Fruit fly (Drosophila melanogaster) whole organism, prepupa: ENCODE measurements around the gene CG31468.

ENCODE experiments used
- Blimp-1 ChIP-seq: fragments of 200-800 bp; sonication (Bioruptor generic); optimal IDR thresholded peaks from 3 replicates; lab custom pipeline; 2017; ENCODE audit warnings: missing biosample characterization, missing genetic modification characterization, mild to moderate bottlenecking, moderate library complexity, missing genetic modification reagents
- CG10631 ChIP-seq: fragments of 200-800 bp; sonication (Bioruptor generic); optimal IDR thresholded peaks from 2 replicates; lab custom pipeline; 2016; ENCODE audit warnings: missing biosample characterization, missing genetic modification characterization
- CG10669 ChIP-seq: fragments of 200-800 bp; sonication (Bioruptor generic); optimal IDR thresholded peaks from 3 replicates; lab custom pipeline; 2018; ENCODE audit warnings: missing biosample characterization, mild to moderate bottlenecking, missing genetic modification characterization, moderate library complexity
- CG11294 ChIP-seq: fragments of 200-800 bp; sonication (Bioruptor generic); IDR thresholded peaks from 2 replicates; pipeline ENCODE4 v1.3.6; 2022; ENCODE audit warnings: missing biosample characterization, missing genetic modification characterization
- CG15336 ChIP-seq: fragments of 200-800 bp; sonication (Bioruptor generic); IDR thresholded peaks from 2 replicates; pipeline ENCODE4 v1.3.6; 2022; ENCODE audit warnings: missing biosample characterization, missing genetic modification characterization
- CG16779 ChIP-seq: fragments of 200-800 bp; sonication (Bioruptor generic); optimal IDR thresholded peaks from 3 replicates; lab custom pipeline; 2017; ENCODE audit warnings: missing biosample characterization, mild to moderate bottlenecking, missing genetic modification characterization
- CG3032 ChIP-seq: fragments of 200-800 bp; optimal IDR thresholded peaks from 2 replicates; lab custom pipeline; 2019; ENCODE audit warnings: missing biosample characterization, mild to moderate bottlenecking, missing genetic modification characterization, moderate library complexity
- CG31627 ChIP-seq: fragments of 200-800 bp; sonication (Bioruptor generic); optimal IDR thresholded peaks from 3 replicates; lab custom pipeline; 2016; ENCODE audit warnings: missing biosample characterization, missing genetic modification characterization
- CG34406 ChIP-seq: fragments of 200-800 bp; sonication (Bioruptor generic); optimal IDR thresholded peaks from 3 replicates; lab custom pipeline; 2016; ENCODE audit warnings: missing biosample characterization, missing genetic modification characterization
- CG6163 ChIP-seq: fragments of 200-800 bp; sonication (Bioruptor generic); IDR thresholded peaks from 3 replicates; pipeline ENCODE4 v1.3.6; 2022; ENCODE audit warnings: missing biosample characterization, missing genetic modification characterization
- CG6276 ChIP-seq: fragments of 200-800 bp; sonication (Bioruptor generic); optimal IDR thresholded peaks from 2 replicates; lab custom pipeline; 2017; ENCODE audit warnings: missing biosample characterization, mild to moderate bottlenecking, missing genetic modification characterization
- CG6792 ChIP-seq: fragments of 200-800 bp; sonication (Bioruptor generic); optimal IDR thresholded peaks from 3 replicates; lab custom pipeline; 2016; ENCODE audit warnings: missing biosample characterization, missing genetic modification characterization
- CG6808 ChIP-seq: fragments of 200-800 bp; sonication (Bioruptor generic); optimal IDR thresholded peaks from 3 replicates; lab custom pipeline; 2017; ENCODE audit warnings: missing biosample characterization, missing genetic modification characterization, mild to moderate bottlenecking, moderate library complexity, missing genetic modification reagents
- CG7368 ChIP-seq: fragments of 200-800 bp; sonication (Bioruptor generic); optimal IDR thresholded peaks from 3 replicates; lab custom pipeline; 2016; ENCODE audit warnings: missing biosample characterization, missing genetic modification characterization
- CG8119 ChIP-seq: fragments of 200-800 bp; sonication (Bioruptor generic); IDR thresholded peaks from 3 replicates; pipeline ENCODE4 v1.3.6; 2022; ENCODE audit warnings: missing biosample characterization, missing genetic modification characterization
- CG8632 ChIP-seq: fragments of 200-800 bp; sonication (Bioruptor generic); optimal IDR thresholded peaks from 3 replicates; lab custom pipeline; 2016; ENCODE audit warnings: missing biosample characterization, missing genetic modification characterization
- CG9139 ChIP-seq: fragments of 200-800 bp; sonication (Bioruptor generic); optimal IDR thresholded peaks from 3 replicates; lab custom pipeline; 2017; ENCODE audit warnings: missing biosample characterization, mild to moderate bottlenecking, missing genetic modification characterization
- Eip75B ChIP-seq: fragments of 200-800 bp; sonication (Bioruptor generic); optimal IDR thresholded peaks from 3 replicates; lab custom pipeline; 2016; ENCODE audit warnings: missing biosample characterization, missing genetic modification characterization
- Eip78C ChIP-seq: fragments of 200-800 bp; sonication (Bioruptor generic); peaks from one replicate; lab custom pipeline; 2016; ENCODE audit warnings: missing biosample characterization, missing genetic modification characterization
- Eip93F ChIP-seq: fragments of 200-800 bp; sonication (Bioruptor generic); optimal IDR thresholded peaks from 2 replicates; lab custom pipeline; 2016; ENCODE audit warnings: missing biosample characterization, mild to moderate bottlenecking, missing genetic modification characterization
- Hr39 ChIP-seq: fragments of 200-800 bp; sonication (Bioruptor generic); optimal IDR thresholded peaks from 2 replicates; lab custom pipeline; 2016; ENCODE audit warnings: missing biosample characterization, missing genetic modification characterization
- Hr4 ChIP-seq: fragments of 200-800 bp; sonication (Bioruptor generic); optimal IDR thresholded peaks from 3 replicates; lab custom pipeline; 2016; ENCODE audit warnings: missing biosample characterization, missing genetic modification characterization
- Lpt ChIP-seq: fragments of 200-800 bp; sonication (Bioruptor generic); optimal IDR thresholded peaks from 3 replicates; lab custom pipeline; 2016; ENCODE audit warnings: missing biosample characterization, missing genetic modification characterization
- Met ChIP-seq: fragments of 200-800 bp; sonication (Bioruptor generic); optimal IDR thresholded peaks from 3 replicates; lab custom pipeline; 2016; ENCODE audit warnings: missing biosample characterization, missing genetic modification characterization
- Sox102F ChIP-seq: fragments of 200-800 bp; sonication (Bioruptor generic); optimal IDR thresholded peaks from 2 replicates; lab custom pipeline; 2016; ENCODE audit warnings: missing biosample characterization, mild to moderate bottlenecking, missing genetic modification characterization
- Sox14 ChIP-seq: fragments of 200-800 bp; sonication (Bioruptor generic); optimal IDR thresholded peaks from 3 replicates; lab custom pipeline; 2016; ENCODE audit warnings: missing biosample characterization, missing genetic modification characterization
- achi ChIP-seq: fragments of 200-800 bp; sonication (Bioruptor generic); optimal IDR thresholded peaks from 3 replicates; lab custom pipeline; 2016; ENCODE audit warnings: missing biosample characterization, missing genetic modification characterization
- acj6 ChIP-seq: fragments of 200-800 bp; sonication (Bioruptor generic); optimal IDR thresholded peaks from 3 replicates; lab custom pipeline; 2016; ENCODE audit warnings: missing biosample characterization, missing genetic modification characterization
- cyc ChIP-seq: fragments of 200-800 bp; sonication (Bioruptor generic); optimal IDR thresholded peaks from 3 replicates; lab custom pipeline; 2016; ENCODE audit warnings: missing biosample characterization, missing genetic modification characterization
- eg ChIP-seq: fragments of 200-800 bp; sonication (Bioruptor generic); IDR thresholded peaks from 3 replicates; pipeline ENCODE4 v1.3.6; 2022; ENCODE audit warnings: missing biosample characterization, missing genetic modification characterization
- fd59A ChIP-seq: fragments of 200-800 bp; sonication (Bioruptor generic); optimal IDR thresholded peaks from 2 replicates; lab custom pipeline; 2017; ENCODE audit warnings: missing biosample characterization, mild to moderate bottlenecking, missing genetic modification characterization, missing genetic modification reagents
- fd85E ChIP-seq: fragments of 200-800 bp; sonication (Bioruptor generic); optimal IDR thresholded peaks from 3 replicates; lab custom pipeline; 2016; ENCODE audit warnings: missing biosample characterization, missing genetic modification characterization
- fkh ChIP-seq: fragments of 200-800 bp; sonication (Bioruptor generic); optimal IDR thresholded peaks from 3 replicates; lab custom pipeline; 2017; ENCODE audit warnings: missing biosample characterization, mild to moderate bottlenecking, missing genetic modification characterization, moderate library complexity
- lz ChIP-seq: fragments of 200-800 bp; sonication (Bioruptor generic); optimal IDR thresholded peaks from 3 replicates; lab custom pipeline; 2016; ENCODE audit warnings: missing biosample characterization, missing genetic modification characterization
- net ChIP-seq: fragments of 200-800 bp; sonication (Bioruptor generic); optimal IDR thresholded peaks from 3 replicates; lab custom pipeline; 2016; ENCODE audit warnings: missing biosample characterization, missing genetic modification characterization
- spab ChIP-seq: fragments of 200-800 bp; sonication (Bioruptor generic); optimal IDR thresholded peaks from 2 replicates; lab custom pipeline; 2017; ENCODE audit warnings: missing biosample characterization, mild to moderate bottlenecking, missing genetic modification characterization, missing genetic modification reagents
- svp ChIP-seq: fragments of 200-800 bp; sonication (Bioruptor generic); peaks from one replicate; lab custom pipeline; 2016; ENCODE audit warnings: missing biosample characterization, missing genetic modification characterization
- topi ChIP-seq: fragments of 200-800 bp; sonication (Bioruptor generic); optimal IDR thresholded peaks from 3 replicates; lab custom pipeline; 2016; ENCODE audit warnings: missing biosample characterization, missing genetic modification characterization
- vri ChIP-seq: fragments of 200-800 bp; sonication (Bioruptor generic); optimal IDR thresholded peaks from 3 replicates; lab custom pipeline; 2016; ENCODE audit warnings: missing biosample characterization, mild to moderate bottlenecking, missing genetic modification characterization

The CG31468 gene

dm6 chr3R:23713901-23714300, 13.7 kb upstream of the CG31468 start (continued):
- TF ChIP-seq eg (GFP tag; lab: Robert Waterston, UW): peak; percentile 56
- peak; percentile 70 for TF ChIP-seq CG6163 (GFP tag; lab: Robert Waterston, UW)
- TF ChIP-seq CG10669 (GFP tag; lab: Kevin White, UChicago): peak; percentile 66
- peak; percentile 84 for TF ChIP-seq CG10631
- peak; percentile 63 for TF ChIP-seq spab
- TF ChIP-seq CG6792: peak; percentile 85
- peak; percentile 91 for TF ChIP-seq Hr39 (GFP tag; lab: Kevin White, UChicago)
- peak; percentile 85 for TF ChIP-seq acj6 (GFP tag; lab: Kevin White, UChicago)
- TF ChIP-seq fd85E (GFP tag; lab: Kevin White, UChicago): no peak
- TF ChIP-seq Lpt (GFP tag; lab: Kevin White, UChicago): peak; percentile 46
- TF ChIP-seq CG15336 (GFP tag; lab: Robert Waterston, UW): peak; percentile 61
- peak; percentile 82 for TF ChIP-seq Sox102F
- TF ChIP-seq CG31627: peak; percentile 90
- TF ChIP-seq Eip75B (GFP tag; lab: Kevin White, UChicago): peak; percentile 85
- no peak for TF ChIP-seq CG6276 (GFP tag; lab: Kevin White, UChicago)
- peak; percentile 65 for TF ChIP-seq Hr4 (GFP tag; lab: Kevin White, UChicago)
- peak; percentile 79 for TF ChIP-seq achi (GFP tag; lab: Kevin White, UChicago)
- no peak for TF ChIP-seq CG11294 (GFP tag; lab: Robert Waterston, UW)
- TF ChIP-seq CG8632 (GFP tag; lab: Kevin White, UChicago): peak; percentile 77
- peak; percentile 52 for TF ChIP-seq CG9139 (GFP tag; lab: Kevin White, UChicago)
- peak; percentile 74 for TF ChIP-seq cyc (GFP tag; lab: Kevin White, UChicago)
- TF ChIP-seq, all 60 proteins: peak for 51

- no peak for TF ChIP-seq CG11294 (GFP tag; lab: Robert Waterston, UW)
- TF ChIP-seq svp (GFP tag; lab: Kevin White, UChicago): peak; percentile 41
Measured at dm6 chr3R:23711195-23711594, 11.0 kb upstream of the CG31468 start, which contains the start of gene CG10300. Gene CG10300 (plus strand): TSS chr3R:23711527.

dm6 chr3R:23709508-23710208, 9.5 kb upstream of the CG31468 start, which contains the start of gene CG10301:
Gene CG10301 (plus strand): TSS chr3R:23710158.
- no peak for TF ChIP-seq Hr39 (GFP tag; lab: Kevin White, UChicago)
- TF ChIP-seq CG6163 (GFP tag; lab: Robert Waterston, UW): 0 out of 3 replicates have a peak, but pooled peaks have one; percentile 16
- peak; percentile 54 for TF ChIP-seq svp (GFP tag; lab: Kevin White, UChicago)

- TF ChIP-seq Sox14 (GFP tag; lab: Kevin White, UChicago) (peak; percentile 15), Eip78C (GFP tag; lab: Kevin White, UChicago) (peak; percentile 83), topi (GFP tag; lab: Kevin White, UChicago) (peak; percentile 32), Hr39 (GFP tag; lab: Kevin White, UChicago) (peak; percentile 16), svp (GFP tag; lab: Kevin White, UChicago) (peak; percentile 96), CG3032 (no peak), cyc (GFP tag; lab: Kevin White, UChicago) (peak; percentile 20), vri (GFP tag; lab: Kevin White, UChicago) (no peak), lz (peak; percentile 8), Met (GFP tag; lab: Kevin White, UChicago) (peak; percentile 21), fkh (no peak), Blimp-1 (GFP tag; lab: Kevin White, UChicago) (no peak), Sox102F (peak; percentile 40), CG31627 (peak; percentile 29)
Measured at dm6 chr3R:23704383-23705033, 4.4 kb upstream of the CG31468 start, which contains the start of gene Gba1b. Gene Gba1b (plus strand): TSS chr3R:23704804.

- TF ChIP-seq Eip93F (GFP tag; lab: Kevin White, UChicago): no peak
- no peak for TF ChIP-seq net (GFP tag; lab: Kevin White, UChicago)
- no peak for TF ChIP-seq acj6 (GFP tag; lab: Kevin White, UChicago)
- no peak for TF ChIP-seq CG10669 (GFP tag; lab: Kevin White, UChicago)
- TF ChIP-seq CG3032: no peak
- no peak for TF ChIP-seq CG8119 (GFP tag; lab: Robert Waterston, UW)
- no peak for TF ChIP-seq fd59A (GFP tag; lab: Kevin White, UChicago)
- no peak for TF ChIP-seq svp (GFP tag; lab: Kevin White, UChicago)
- no peak for TF ChIP-seq Eip75B (GFP tag; lab: Kevin White, UChicago)
- TF ChIP-seq CG16779 (tag; lab: Kevin White, UChicago): no peak
- no peak for TF ChIP-seq CG7368 (GFP tag; lab: Kevin White, UChicago)
- no peak for TF ChIP-seq CG9139 (GFP tag; lab: Kevin White, UChicago)
- TF ChIP-seq CG34406 (GFP tag; lab: Kevin White, UChicago): no peak
- no peak for TF ChIP-seq CG6808 (GFP tag; lab: Kevin White, UChicago)
- TF ChIP-seq CG11294 (GFP tag; lab: Robert Waterston, UW): no peak
Measured at dm6 chr3R:23702461-23702860, 2.3 kb upstream of the CG31468 start, which contains the start of gene Qsox4. Gene Qsox4 (plus strand): TSS chr3R:23702761.
